Worm (Caenorhabditis elegans): ENCODE measurements around the gene F43C11.3.
A peak's percentile ranks its signal among the peaks of the same experiment; 100 is the strongest.

Gene F43C11.3

DNA sequence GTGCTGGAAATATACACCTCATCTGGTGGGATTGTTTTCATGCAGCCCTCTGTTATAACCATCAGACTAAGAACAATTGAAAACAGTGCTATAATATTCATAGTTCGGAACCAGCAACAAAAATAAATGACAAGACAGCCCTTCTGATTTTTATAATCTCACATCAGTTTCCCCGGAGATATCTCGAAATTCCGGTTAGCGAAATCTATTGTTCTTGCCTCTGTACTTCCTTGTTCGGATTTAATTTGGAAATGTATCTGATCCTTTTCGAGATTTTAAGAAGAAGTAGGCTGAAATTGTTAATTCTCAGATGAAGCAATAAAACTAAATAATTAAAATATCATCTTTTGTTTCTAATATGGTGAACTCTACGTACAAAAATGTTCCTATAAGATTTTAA, 10.6 kb downstream of the F43C11.3 start, which contains the start of gene F43C11.11:
Gene F43C11.11 (minus strand): TSS at position 101 of the 400 bp plus-strand sequence.
- TF ChIP-seq ets-7 (tag; optimal IDR thresholded peaks at IDR 0.05) (no peak), tra-4 (tag; optimal IDR thresholded peaks at IDR 0.05) (no peak)

DNA sequence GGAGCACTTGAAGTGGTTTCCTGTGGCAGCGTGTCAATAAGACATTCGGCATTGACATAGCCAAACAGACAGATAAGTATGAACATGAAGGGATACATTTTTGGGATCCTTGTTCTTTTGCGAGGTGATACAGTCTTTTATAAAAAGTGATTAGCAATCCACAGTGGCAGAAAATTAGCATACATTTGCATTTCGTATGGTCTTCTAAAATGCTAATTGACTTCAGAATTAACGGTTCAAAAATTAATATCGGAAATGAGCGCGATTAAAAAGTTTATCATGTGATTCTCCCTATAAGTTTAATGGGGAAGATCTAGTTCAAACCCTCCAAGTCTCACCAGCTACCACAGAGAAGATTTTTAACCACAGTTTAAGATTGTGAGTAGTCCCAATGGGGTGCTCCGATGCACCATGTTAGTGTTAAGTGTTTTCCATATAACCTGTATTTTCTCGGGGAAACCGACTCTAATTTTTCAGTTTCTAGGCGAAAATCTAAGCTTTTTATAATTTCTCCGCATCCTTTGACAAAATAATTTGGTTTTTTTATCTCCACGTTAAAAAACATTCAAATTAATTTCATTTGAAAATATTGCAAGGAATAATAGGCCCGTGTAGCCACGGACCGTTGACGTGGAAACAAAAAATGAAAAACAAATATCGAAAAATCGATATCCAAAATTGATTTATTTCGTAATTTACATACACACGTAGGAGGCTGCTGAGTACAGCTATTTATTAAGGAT, 13.7 kb downstream of the F43C11.3 start, which contains the start of the genes F43C11.12 and F16G10.5:
Gene F43C11.12 (minus strand): TSS at position 101 of the 743 bp plus-strand sequence.
Gene F16G10.5 (plus strand): TSS at position 693 of the 743 bp plus-strand sequence.
- TF ChIP-seq tra-4 (tag; optimal IDR thresholded peaks at IDR 0.05) (no peak), sea-1 (GFP tag; conservative IDR thresholded peaks at IDR 0.05) (no peak), ceh-36 (tag; optimal IDR thresholded peaks at IDR 0.05) (no peak), tbx-11 (GFP tag; IDR thresholded peaks at IDR 0.05) (no peak), scrt-1 (GFP tag; IDR thresholded peaks at IDR 0.05) (no peak), hmbx-1 (tag; optimal IDR thresholded peaks at IDR 0.05) (no peak), F13C5.2 (tag; optimal IDR thresholded peaks at IDR 0.05) (no peak), hmg-4 (GFP tag; optimal IDR thresholded peaks at IDR 0.05) (no peak), aly-1 (tag; optimal IDR thresholded peaks at IDR 0.05) (no peak), ama-1 (optimal IDR thresholded peaks at IDR 0.05) (no peak), ceh-13 (GFP tag; optimal IDR thresholded peaks at IDR 0.05) (no peak)

DNA sequence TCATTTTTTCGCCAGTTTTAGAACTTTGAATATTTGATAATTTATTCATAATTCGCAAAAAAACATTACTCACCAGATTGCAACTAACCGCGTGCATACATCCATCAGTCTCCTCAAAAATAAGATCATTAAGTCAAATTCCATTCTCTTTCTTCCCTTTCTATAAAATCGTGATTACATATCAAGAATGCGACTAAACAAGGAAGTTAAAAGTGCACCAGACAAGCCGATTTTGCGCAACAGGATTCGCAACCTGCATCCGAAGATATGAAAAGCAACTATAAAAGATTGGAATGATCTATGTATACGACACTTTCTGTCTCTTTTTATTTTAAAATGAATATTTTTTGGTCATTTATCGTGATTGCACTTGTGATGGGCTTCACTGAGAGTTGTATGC, 15.8 kb downstream of the F43C11.3 start, which contains the start of gene hpo-25:
Gene hpo-25 (plus strand): TSS at position 301 of the 400 bp plus-strand sequence.
- no peak for TF ChIP-seq flt-1 (GFP tag; IDR thresholded peaks at IDR 0.05)

DNA sequence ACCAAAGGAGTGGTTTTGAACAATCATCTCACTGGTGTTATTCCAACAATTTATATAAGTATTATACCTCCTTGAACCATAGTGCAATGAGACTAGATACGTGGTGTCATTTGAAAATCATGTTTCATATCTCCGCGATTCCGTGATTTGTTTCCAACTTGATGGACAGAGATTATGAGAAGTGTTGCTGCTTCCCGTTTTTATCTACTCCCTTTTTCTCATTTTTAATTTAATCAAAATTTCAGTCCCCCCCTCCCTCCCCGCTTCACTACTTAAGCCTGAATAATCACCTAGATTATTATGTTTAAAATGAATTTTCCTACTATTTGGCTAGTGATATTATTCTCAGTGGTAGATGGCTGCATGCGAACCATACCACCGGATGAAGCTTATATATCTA, 19.0 kb downstream of the F43C11.3 start, which contains the start of gene F16G10.3:
Gene F16G10.3 (plus strand): TSS at position 301 of the 400 bp plus-strand sequence.
- no peak for TF ChIP-seq hmg-4 (GFP tag; optimal IDR thresholded peaks at IDR 0.05)
- no peak for TF ChIP-seq pes-1 (GFP tag; IDR thresholded peaks at IDR 0.05)
- no peak for TF ChIP-seq flt-1 (GFP tag; IDR thresholded peaks at IDR 0.05)
- no peak for TF ChIP-seq hmbx-1 (tag; optimal IDR thresholded peaks at IDR 0.05)
- TF ChIP-seq tra-4 (tag; optimal IDR thresholded peaks at IDR 0.05): no peak
- TF ChIP-seq tbx-11 (GFP tag; IDR thresholded peaks at IDR 0.05): no peak
- TF ChIP-seq tbx-37 (GFP tag; conservative IDR thresholded peaks at IDR 0.05): no peak
- no peak for TF ChIP-seq ceh-36 (tag; optimal IDR thresholded peaks at IDR 0.05)
- no peak for TF ChIP-seq B0310.2 (tag; optimal IDR thresholded peaks at IDR 0.05)

DNA sequence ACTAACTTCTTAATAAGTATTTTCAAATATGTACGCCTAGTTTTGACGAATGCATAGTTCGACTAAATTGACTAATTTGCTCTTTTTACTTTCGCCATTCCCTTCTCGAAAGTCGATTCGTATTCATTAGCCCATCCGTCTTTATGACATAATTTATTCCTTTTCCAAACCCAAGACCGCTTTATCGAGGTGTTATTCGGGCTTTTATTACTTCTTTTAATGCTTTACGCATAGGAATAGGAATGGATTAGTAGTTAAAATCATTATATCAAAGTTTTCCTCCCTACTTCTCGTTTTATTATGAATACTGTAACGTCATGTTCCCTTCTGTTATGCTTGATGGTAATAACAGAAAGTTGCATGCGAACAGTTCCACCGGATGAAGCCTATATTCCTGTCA, 21.9 kb downstream of the F43C11.3 start, which contains the start of gene F16G10.2:
Gene F16G10.2 (plus strand): TSS at position 301 of the 400 bp plus-strand sequence.
- TF ChIP-seq sea-1 (GFP tag; conservative IDR thresholded peaks at IDR 0.05) (no peak), hmbx-1 (tag; optimal IDR thresholded peaks at IDR 0.05) (no peak), flt-1 (GFP tag; IDR thresholded peaks at IDR 0.05) (no peak), ets-7 (tag; optimal IDR thresholded peaks at IDR 0.05) (no peak), F13C5.2 (tag; optimal IDR thresholded peaks at IDR 0.05) (no peak), tbx-37 (GFP tag; conservative IDR thresholded peaks at IDR 0.05) (no peak), hmg-4 (GFP tag; optimal IDR thresholded peaks at IDR 0.05) (no peak), ceh-13 (GFP tag; optimal IDR thresholded peaks at IDR 0.05) (no peak), ama-1 (optimal IDR thresholded peaks at IDR 0.05) (no peak), hnd-1 (tag; optimal IDR thresholded peaks at IDR 0.05) (no peak), tra-4 (tag; optimal IDR thresholded peaks at IDR 0.05) (no peak), aly-1 (tag; optimal IDR thresholded peaks at IDR 0.05) (no peak), ceh-36 (tag; optimal IDR thresholded peaks at IDR 0.05) (no peak), tbx-11 (GFP tag; IDR thresholded peaks at IDR 0.05) (no peak), scrt-1 (GFP tag; IDR thresholded peaks at IDR 0.05) (no peak), B0310.2 (tag; optimal IDR thresholded peaks at IDR 0.05) (no peak), pes-1 (GFP tag; IDR thresholded peaks at IDR 0.05) (no peak)

DNA sequence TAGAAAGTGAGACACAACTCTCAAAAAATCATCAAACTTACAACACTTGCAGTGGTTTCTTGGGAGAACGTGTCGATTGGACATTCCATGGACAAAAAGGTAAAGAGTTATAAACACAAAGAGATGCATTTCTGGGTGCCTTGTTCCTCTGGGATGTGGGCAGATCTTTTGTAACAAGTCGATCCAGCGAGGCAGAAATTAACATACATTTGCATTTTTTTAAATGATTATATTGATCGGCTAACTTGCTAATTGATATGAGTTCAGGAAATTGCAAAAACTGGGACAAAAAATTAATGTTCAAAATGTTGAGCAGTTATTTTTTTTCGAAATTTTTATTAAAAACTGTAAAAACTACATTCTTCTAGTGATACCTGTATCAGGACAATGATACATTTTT, 24.6 kb downstream of the F43C11.3 start, which contains the start of gene F16G10.6:
Gene F16G10.6 (minus strand): TSS at position 101 of the 400 bp plus-strand sequence.
- TF ChIP-seq hmg-4 (GFP tag; optimal IDR thresholded peaks at IDR 0.05) (no peak), tbx-11 (GFP tag; IDR thresholded peaks at IDR 0.05) (no peak), ceh-36 (tag; optimal IDR thresholded peaks at IDR 0.05) (no peak), sea-1 (GFP tag; conservative IDR thresholded peaks at IDR 0.05) (no peak), B0310.2 (tag; optimal IDR thresholded peaks at IDR 0.05) (no peak)

DNA sequence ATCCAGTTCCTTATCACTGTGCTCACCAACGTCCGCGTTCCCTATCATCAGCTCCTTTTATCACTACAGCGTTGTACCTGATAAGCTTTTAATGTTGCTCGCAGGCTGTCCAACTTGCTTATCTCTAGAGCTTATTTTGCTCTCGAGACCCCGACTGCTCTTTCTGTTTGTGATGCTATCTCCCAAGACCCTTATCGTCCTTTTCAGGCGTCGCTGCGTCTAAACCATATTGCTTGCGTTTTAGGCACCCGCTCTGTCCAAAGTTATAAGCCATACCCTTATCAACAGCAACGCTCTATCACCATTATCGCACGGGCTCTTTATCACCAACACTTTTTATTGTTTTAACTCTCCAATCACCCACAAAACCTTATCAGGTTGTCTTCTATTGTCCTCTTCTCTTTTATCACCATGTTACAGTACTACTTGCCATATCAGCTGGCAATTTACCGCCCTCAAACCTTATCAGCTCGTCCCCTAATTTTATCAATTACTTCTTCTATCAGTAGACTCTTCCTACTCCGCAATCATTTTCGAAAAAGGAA, 25.4 kb downstream of the F43C11.3 start:
- TF ChIP-seq B0310.2 (tag; optimal IDR thresholded peaks at IDR 0.05) (peak; percentile 43), aly-1 (tag; optimal IDR thresholded peaks at IDR 0.05) (no peak)

DNA sequence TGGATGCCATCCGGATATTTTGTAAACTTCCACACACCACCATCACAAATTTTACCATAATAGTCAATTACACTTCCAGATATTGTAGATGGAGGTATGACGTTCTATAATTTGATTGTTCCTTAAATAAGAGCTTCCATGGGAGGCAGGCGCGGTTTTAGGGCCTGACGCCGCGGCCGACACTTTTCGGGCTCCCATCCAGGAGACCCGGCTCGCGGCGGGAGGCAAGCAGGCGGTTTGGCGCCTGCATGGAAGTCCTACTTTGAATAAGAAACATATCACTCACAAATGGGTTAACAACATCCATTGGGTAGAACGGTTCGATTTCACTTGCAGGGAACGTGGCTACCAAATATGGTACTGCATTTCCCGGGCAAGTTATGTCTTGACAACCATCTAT, 26.6 kb downstream of the F43C11.3 start:
- TF ChIP-seq flt-1 (GFP tag; IDR thresholded peaks at IDR 0.05) (no peak), ama-1 (optimal IDR thresholded peaks at IDR 0.05) (no peak), pes-1 (GFP tag; IDR thresholded peaks at IDR 0.05) (no peak), hmg-4 (GFP tag; optimal IDR thresholded peaks at IDR 0.05) (no peak), tbx-11 (GFP tag; IDR thresholded peaks at IDR 0.05) (no peak), ceh-13 (GFP tag; optimal IDR thresholded peaks at IDR 0.05) (no peak), tbx-37 (GFP tag; conservative IDR thresholded peaks at IDR 0.05) (no peak), sea-1 (GFP tag; conservative IDR thresholded peaks at IDR 0.05) (no peak), ets-7 (tag; optimal IDR thresholded peaks at IDR 0.05) (no peak)
